Worm (Caenorhabditis elegans) whole organism, L4/young adult: ENCODE data around the gene acr-14.

Experiments used
- W03F9.2 ChIP-seq: fragments of 150-350 bp; optimal IDR thresholded peaks from 2 replicates; lab custom pipeline; 2014; ENCODE audit warnings: missing biosample characterization, missing genetic modification characterization
- dao-5 ChIP-seq: sonication (generic microtip); optimal IDR thresholded peaks from 2 replicates; lab custom pipeline; 2016; ENCODE audit warnings: missing genotype, missing genetic modification characterization, moderate library complexity, missing compliant biosample characterization
- him-1 ChIP-seq: sonication (generic microtip); optimal IDR thresholded peaks from 2 replicates; lab custom pipeline; 2016; ENCODE audit warnings: missing genotype, missing genetic modification reagents, missing genetic modification characterization, missing compliant biosample characterization

acr-14 gene

ce11 chrII:8209476-8209875 is 32.5 kb upstream of the acr-14 start, which contains the start of gene M110.8:
Gene M110.8, minus strand, starts transcription at chrII:8209576.
- TF ChIP-seq W03F9.2 (tag; lab: Kevin White, UChicago) (no peak), him-1 (tag; lab: Kevin White, UChicago) (no peak), dao-5 (no peak)

ce11 chrII:8205612-8206011 is 28.6 kb upstream of the acr-14 start:
- TF ChIP-seq dao-5 (no peak), W03F9.2 (tag; lab: Kevin White, UChicago) (no peak), him-1 (tag; lab: Kevin White, UChicago) (no peak)

ce11 chrII:8204039-8204438 is 27.0 kb upstream of the acr-14 start, which contains the start of gene col-76:
Gene col-76, plus strand, starts transcription at chrII:8204339.
- TF ChIP-seq him-1 (tag; lab: Kevin White, UChicago) (no peak), dao-5 (no peak), W03F9.2 (tag; lab: Kevin White, UChicago) (no peak)

ce11 chrII:8199803-8200202 is 22.8 kb upstream of the acr-14 start:
- no peak for TF ChIP-seq dao-5
- no peak for TF ChIP-seq W03F9.2 (tag; lab: Kevin White, UChicago)

ce11 chrII:8198503-8198902 is 21.5 kb upstream of the acr-14 start, which contains the start of gene qua-1:
Gene qua-1, plus strand, starts transcription at chrII:8198803.
- TF ChIP-seq him-1 (tag; lab: Kevin White, UChicago) (no peak), dao-5 (no peak), W03F9.2 (tag; lab: Kevin White, UChicago) (no peak)

- TF ChIP-seq W03F9.2 (tag; lab: Kevin White, UChicago), result no peak
- TF ChIP-seq him-1 (tag; lab: Kevin White, UChicago), result no peak
- no peak for TF ChIP-seq dao-5
Measured at ce11 chrII:8193922-8194321, 16.9 kb upstream of the acr-14 start.

- TF ChIP-seq him-1 (tag; lab: Kevin White, UChicago), result no peak
- TF ChIP-seq W03F9.2 (tag; lab: Kevin White, UChicago), result no peak
- no peak for TF ChIP-seq dao-5
Measured at ce11 chrII:8193126-8193525, 16.1 kb upstream of the acr-14 start, which contains the start of gene T05C12.9. Gene T05C12.9, minus strand, starts transcription at chrII:8193226.

ce11 chrII:8190455-8190854 is 13.5 kb upstream of the acr-14 start, which contains the start of gene T05C12.8:
Gene T05C12.8, minus strand, starts transcription at chrII:8190555.
- no peak for TF ChIP-seq W03F9.2 (tag; lab: Kevin White, UChicago)
- no peak for TF ChIP-seq dao-5

ce11 chrII:8187516-8187915 is 10.5 kb upstream of the acr-14 start:
- no peak for TF ChIP-seq dao-5
- no peak for TF ChIP-seq him-1 (tag; lab: Kevin White, UChicago)
- TF ChIP-seq W03F9.2 (tag; lab: Kevin White, UChicago), result no peak

ce11 chrII:8185016-8185493 is 8.1 kb upstream of the acr-14 start, which contains the start of the genes mig-5 and cct-1:
Gene mig-5, minus strand, starts transcription at chrII:8185023.
Gene cct-1, plus strand, starts transcription at chrII:8185443.
- TF ChIP-seq him-1 (tag; lab: Kevin White, UChicago) (peak; percentile 84), W03F9.2 (tag; lab: Kevin White, UChicago) (peak; percentile 96), dao-5 (no peak)

ce11 chrII:8181437-8181836 is 4.4 kb upstream of the acr-14 start, which contains the start of gene dylt-3:
Gene dylt-3, plus strand, starts transcription at chrII:8181737.
- TF ChIP-seq him-1 (tag; lab: Kevin White, UChicago) (no peak), W03F9.2 (tag; lab: Kevin White, UChicago) (no peak), dao-5 (no peak)

- TF ChIP-seq him-1 (tag; lab: Kevin White, UChicago) (no peak), W03F9.2 (tag; lab: Kevin White, UChicago) (no peak), dao-5 (no peak)
Measured at ce11 chrII:8180281-8180680, 3.3 kb upstream of the acr-14 start, which contains the start of gene T05C12.4. Gene T05C12.4, minus strand, starts transcription at chrII:8180381.

- TF ChIP-seq dao-5 (no peak), W03F9.2 (tag; lab: Kevin White, UChicago) (no peak), him-1 (tag; lab: Kevin White, UChicago) (no peak)
Measured at ce11 chrII:8178614-8179013, 1.6 kb upstream of the acr-14 start.

ce11 chrII:8174148-8174547 is 2.8 kb downstream of the acr-14 start:
- TF ChIP-seq him-1 (tag; lab: Kevin White, UChicago), result no peak
- TF ChIP-seq dao-5, result no peak
- no peak for TF ChIP-seq W03F9.2 (tag; lab: Kevin White, UChicago)

ce11 chrII:8173449-8173848 is 3.5 kb downstream of the acr-14 start, which contains the start of the genes decr-1.3 and T05C12.1:
Gene decr-1.3, minus strand, starts transcription at chrII:8173549.
Gene T05C12.1, plus strand, starts transcription at chrII:8173680.
- TF ChIP-seq dao-5 (no peak), W03F9.2 (tag; lab: Kevin White, UChicago) (no peak), him-1 (tag; lab: Kevin White, UChicago) (no peak)
